Worm (Caenorhabditis elegans) whole organism, young adult: ENCODE measurements around the gene sre-35.

ENCODE experiments used
- B0019.2 ChIP-seq: fragments of 200-800 bp; sonication (Bioruptor generic); conservative IDR thresholded peaks from 2 replicates; pipeline ENCODE4 v1.3.6; 2022; ENCODE audit warnings: missing genetic modification reagents, missing genetic modification characterization, missing compliant biosample characterization
- B0261.1 ChIP-seq: sonication (generic microtip); optimal IDR thresholded peaks from 2 replicates; lab custom pipeline; 2016; ENCODE audit warnings: mild to moderate bottlenecking, missing genetic modification characterization, moderate library complexity, missing compliant biosample characterization
- K11D2.4 ChIP-seq: fragments of 200-800 bp; sonication (Bioruptor generic); IDR thresholded peaks from 2 replicates; pipeline ENCODE4 v1.3.6; 2022; ENCODE audit warnings: missing genetic modification reagents, missing genetic modification characterization, missing compliant biosample characterization
- K12H6.12 ChIP-seq: fragments of 200-800 bp; sonication (Bioruptor generic); optimal IDR thresholded peaks from 2 replicates; lab custom pipeline; 2018; ENCODE audit warnings: mild to moderate bottlenecking, missing genetic modification characterization, missing compliant biosample characterization
- T26A5.8 ChIP-seq: sonication (generic microtip); optimal IDR thresholded peaks from 2 replicates; lab custom pipeline; 2016; ENCODE audit warnings: missing genetic modification characterization, missing compliant biosample characterization
- Y95B8A.8 ChIP-seq: fragments of 200-800 bp; sonication (Bioruptor generic); IDR thresholded peaks from 2 replicates; pipeline ENCODE4 v1.3.6; 2022; ENCODE audit warnings: missing genetic modification reagents, missing genetic modification characterization, missing compliant biosample characterization
- ZK185.1 ChIP-seq: sonication (generic microtip); optimal IDR thresholded peaks from 2 replicates; lab custom pipeline; 2016; ENCODE audit warnings: mild to moderate bottlenecking, missing genetic modification characterization, missing compliant biosample characterization; ENCODE audit not compliant: poor library complexity, severe bottlenecking
- athp-1 ChIP-seq: sonication (generic microtip); optimal IDR thresholded peaks from 2 replicates; lab custom pipeline; 2017; ENCODE audit warnings: mild to moderate bottlenecking, missing genetic modification characterization, missing compliant biosample characterization
- attf-5 ChIP-seq: fragments of 200-800 bp; sonication (Bioruptor generic); optimal IDR thresholded peaks from 2 replicates; lab custom pipeline; 2018; ENCODE audit warnings: mild to moderate bottlenecking, missing genetic modification characterization, missing compliant biosample characterization
- cebp-1 ChIP-seq, 2 experiments: fragments of 200-800 bp in 1 of 2; sonication (Bioruptor generic) in 1 of 2; sonication (generic microtip) in 1 of 2; IDR thresholded peaks in 1 of 2; optimal IDR thresholded peaks in 1 of 2; 2 replicates each; pipeline versions ENCODE4 v1.3.6 to Lab custom; 2017 to 2022; ENCODE audit warnings: missing compliant biosample characterization in 2 of 2, missing genetic modification characterization in 2 of 2, mild to moderate bottlenecking in 1 of 2, missing genetic modification reagents in 1 of 2, moderate library complexity in 1 of 2
- cebp-2 ChIP-seq: fragments of 200-800 bp; sonication (Bioruptor generic); IDR thresholded peaks from 2 replicates; pipeline ENCODE4 v1.3.6; 2022; ENCODE audit warnings: missing genetic modification characterization, missing compliant biosample characterization
- ceh-27 ChIP-seq: fragments of 200-800 bp; sonication (Bioruptor generic); optimal IDR thresholded peaks from 2 replicates; lab custom pipeline; 2018; ENCODE audit warnings: mild to moderate bottlenecking, missing genetic modification characterization, moderate library complexity, missing compliant biosample characterization
- ceh-91 ChIP-seq: fragments of 200-800 bp; sonication (Bioruptor generic); IDR thresholded peaks from 2 replicates; pipeline ENCODE4 v1.3.6; 2022; ENCODE audit warnings: missing genetic modification reagents, missing genetic modification characterization, missing compliant biosample characterization
- die-1 ChIP-seq: sonication (generic microtip); optimal IDR thresholded peaks from 2 replicates; lab custom pipeline; 2016; ENCODE audit warnings: missing genotype, mild to moderate bottlenecking, missing genetic modification characterization, missing compliant biosample characterization
- fkh-3 ChIP-seq: sonication (generic microtip); optimal IDR thresholded peaks from 2 replicates; lab custom pipeline; 2016; ENCODE audit warnings: mild to moderate bottlenecking, missing genetic modification characterization, missing compliant biosample characterization
- gei-17 ChIP-seq: fragments of 200-800 bp; sonication (Bioruptor generic); optimal IDR thresholded peaks from 2 replicates; lab custom pipeline; 2018; ENCODE audit warnings: mild to moderate bottlenecking, missing genetic modification characterization, missing compliant biosample characterization
- him-1 ChIP-seq: sonication (generic microtip); optimal IDR thresholded peaks from 2 replicates; lab custom pipeline; 2016; ENCODE audit warnings: missing genotype, missing genetic modification reagents, missing genetic modification characterization, missing compliant biosample characterization
- hlh-26 ChIP-seq: fragments of 200-800 bp; sonication (Bioruptor generic); conservative IDR thresholded peaks from 2 replicates; pipeline ENCODE4 v1.3.6; 2022; ENCODE audit warnings: missing genetic modification reagents, missing genetic modification characterization, missing compliant biosample characterization
- hmg-1.2 ChIP-seq: fragments of 200-800 bp; sonication (Bioruptor generic); IDR thresholded peaks from 2 replicates; pipeline ENCODE4 v1.3.6; 2022; ENCODE audit warnings: missing genetic modification reagents, missing genetic modification characterization, missing compliant biosample characterization
- lag-1 ChIP-seq: fragments of 200-800 bp; sonication (Bioruptor generic); IDR thresholded peaks from 2 replicates; pipeline ENCODE4 v1.3.6; 2022; ENCODE audit warnings: missing genetic modification reagents, missing genetic modification characterization, missing compliant biosample characterization
- lin-35 ChIP-seq, 3 experiments: fragments of 150-350 bp in 2 of 3; sonication (generic microtip) in 1 of 3; optimal IDR thresholded peaks; 2 replicates each; lab custom pipeline; 2014 to 2018; ENCODE audit warnings: missing biosample characterization in 3 of 3, missing genetic modification characterization in 3 of 3, missing genetic modification reagents in 3 of 3
- lin-54 ChIP-seq: fragments of 200-800 bp; sonication (Bioruptor generic); optimal IDR thresholded peaks from 2 replicates; lab custom pipeline; 2018; ENCODE audit warnings: mild to moderate bottlenecking, missing genetic modification characterization, missing compliant biosample characterization
- lir-1 ChIP-seq: fragments of 200-800 bp; sonication (Bioruptor generic); conservative IDR thresholded peaks from 2 replicates; pipeline ENCODE4 v1.3.6; 2022; ENCODE audit warnings: missing genetic modification reagents, missing genetic modification characterization, missing compliant biosample characterization
- mcd-1 ChIP-seq: fragments of 200-800 bp; sonication (Bioruptor generic); IDR thresholded peaks from 2 replicates; pipeline ENCODE4 v1.3.6; 2022; ENCODE audit warnings: missing genetic modification reagents, missing genetic modification characterization, missing compliant biosample characterization
- nfyb-1 ChIP-seq: fragments of 200-800 bp; sonication (Bioruptor generic); IDR thresholded peaks from 2 replicates; pipeline ENCODE4 v1.3.6; 2022; ENCODE audit warnings: missing genetic modification reagents, missing genetic modification characterization, missing compliant biosample characterization
- nhr-27 ChIP-seq: fragments of 200-800 bp; sonication (Bioruptor generic); optimal IDR thresholded peaks from 2 replicates; lab custom pipeline; 2018; ENCODE audit warnings: mild to moderate bottlenecking, missing genetic modification characterization, moderate library complexity, missing compliant biosample characterization
- pbrm-1 ChIP-seq: fragments of 200-800 bp; sonication (Bioruptor generic); IDR thresholded peaks from 2 replicates; pipeline ENCODE4 v1.3.6; 2022; ENCODE audit warnings: missing genetic modification reagents, missing genetic modification characterization, missing compliant biosample characterization
- pha-4 ChIP-seq: fragments of 150-350 bp; sonication (generic microtip); optimal IDR thresholded peaks from 2 replicates; lab custom pipeline; 2014; ENCODE audit warnings: missing biosample characterization, missing genetic modification reagents, missing genetic modification characterization
- repo-1 ChIP-seq: sonication (generic microtip); optimal IDR thresholded peaks from 2 replicates; lab custom pipeline; 2017; ENCODE audit warnings: mild to moderate bottlenecking, missing genetic modification characterization, missing compliant biosample characterization
- tbx-9 ChIP-seq: sonication (generic microtip); optimal IDR thresholded peaks from 2 replicates; lab custom pipeline; 2016; ENCODE audit warnings: borderline replicate concordance, missing genetic modification characterization, inconsistent platforms, missing compliant biosample characterization
- zfh-2 ChIP-seq: fragments of 200-800 bp; sonication (Bioruptor generic); conservative IDR thresholded peaks from 2 replicates; pipeline ENCODE4 v1.3.6; 2022; ENCODE audit warnings: missing genetic modification reagents, missing genetic modification characterization, missing compliant biosample characterization
- zim-3 ChIP-seq: sonication (generic microtip); optimal IDR thresholded peaks from 2 replicates; lab custom pipeline; 2017; ENCODE audit warnings: mild to moderate bottlenecking, missing genetic modification characterization, moderate library complexity, missing compliant biosample characterization
- ztf-6 ChIP-seq: fragments of 200-800 bp; sonication (Bioruptor generic); IDR thresholded peaks from 2 replicates; pipeline ENCODE4 v1.3.6; 2022; ENCODE audit warnings: missing genetic modification reagents, missing genetic modification characterization, missing compliant biosample characterization

The sre-35 gene

DNA sequence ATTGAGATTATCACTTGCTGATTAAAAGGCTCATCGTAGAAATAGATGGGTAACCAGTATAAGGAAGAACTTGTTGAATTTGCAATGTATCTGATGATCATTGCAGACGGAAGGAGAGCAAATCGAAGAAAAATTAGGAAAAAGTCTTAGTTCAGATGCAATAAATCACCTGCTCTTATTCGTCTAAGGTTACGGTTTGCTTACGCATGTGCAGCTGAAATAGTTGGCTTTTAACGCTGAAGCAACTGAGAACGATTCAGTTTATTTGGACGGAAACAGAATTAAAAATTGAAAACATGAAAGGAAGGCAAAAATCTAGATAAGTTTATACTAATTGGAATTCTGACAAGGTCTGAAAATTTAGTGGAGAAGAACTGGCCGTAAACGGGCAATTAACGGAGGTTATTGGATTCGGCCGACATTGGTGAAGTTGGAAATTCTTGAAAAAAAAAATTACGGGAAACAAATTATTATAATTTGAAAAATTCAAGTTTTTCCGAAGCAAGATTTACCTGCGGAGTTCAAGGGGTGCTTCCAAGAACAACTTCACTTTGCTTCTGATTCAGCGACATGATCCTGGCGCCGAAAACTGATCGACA is at the start of gene sre-35, which contains the start of gene sre-33:
sre-35 (minus strand) TSS at position 101 of the 599 bp plus-strand sequence.
sre-33 (plus strand) TSS at position 549 of the 599 bp plus-strand sequence.
- TF ChIP-seq lag-1 (no peak), cebp-1 (GFP tag; IDR thresholded peaks at IDR 0.05; lab: Robert Waterston, UW) (no peak), cebp-1 (tag; optimal IDR thresholded peaks at IDR 0.05; lab: Kevin White, UChicago) (no peak), K11D2.4 (GFP tag; lab: Robert Waterston, UW) (no peak), pha-4 (no peak), zfh-2 (GFP tag; lab: Robert Waterston, UW) (no peak), lin-54 (GFP tag; lab: Kevin White, UChicago) (no peak), hmg-1.2 (no peak), K12H6.12 (tag; lab: Kevin White, UChicago) (no peak), lin-35 (GFP tag; optimal IDR thresholded peaks at IDR 0.05; lab: Kevin White, UChicago) (no peak), tbx-9 (tag; lab: Kevin White, UChicago) (no peak), Y95B8A.8 (no peak), ceh-27 (GFP tag; lab: Kevin White, UChicago) (no peak), die-1 (tag; lab: Kevin White, UChicago) (no peak), ceh-91 (no peak), cebp-2 (GFP tag; lab: Robert Waterston, UW) (no peak), him-1 (tag; lab: Kevin White, UChicago) (no peak), T26A5.8 (no peak), fkh-3 (tag; lab: Kevin White, UChicago) (no peak), lir-1 (GFP tag; lab: Robert Waterston, UW) (no peak), repo-1 (tag; lab: Kevin White, UChicago) (no peak)

- TF ChIP-seq B0019.2 (GFP tag; lab: Robert Waterston, UW) (no peak), zfh-2 (GFP tag; lab: Robert Waterston, UW) (peak; percentile 42; the same call in 1 of the 2 replicates)
Observed at ce11 chrII:12499969-12500368, 47.3 kb upstream of the sre-35 start.

ce11 chrII:12496981-12497380 is 44.3 kb upstream of the sre-35 start, which contains the start of gene T21B4.3:
T21B4.3 (minus strand) TSS chrII:12497081.
- TF ChIP-seq hlh-26 (GFP tag; lab: Robert Waterston, UW) (no peak), ZK185.1 (tag; lab: Kevin White, UChicago) (no peak), gei-17 (GFP tag; lab: Kevin White, UChicago) (no peak), athp-1 (tag; lab: Kevin White, UChicago) (no peak), B0261.1 (tag; lab: Kevin White, UChicago) (no peak), attf-5 (GFP tag; lab: Kevin White, UChicago) (no peak), nhr-27 (tag; lab: Kevin White, UChicago) (no peak), pbrm-1 (no peak), cebp-1 (GFP tag; IDR thresholded peaks at IDR 0.05; lab: Robert Waterston, UW) (no peak), cebp-1 (tag; optimal IDR thresholded peaks at IDR 0.05; lab: Kevin White, UChicago) (no peak), mcd-1 (GFP tag; lab: Robert Waterston, UW) (no peak), nfyb-1 (GFP tag; lab: Robert Waterston, UW) (no peak), ztf-6 (GFP tag; lab: Robert Waterston, UW) (no peak), B0019.2 (GFP tag; lab: Robert Waterston, UW) (no peak), zim-3 (tag; lab: Kevin White, UChicago) (no peak), zfh-2 (GFP tag; lab: Robert Waterston, UW) (no peak), K11D2.4 (GFP tag; lab: Robert Waterston, UW) (no peak)
